Worm (Caenorhabditis elegans): Measurements from ENCODE around the gene T12D8.5.

Gene T12D8.5

ce11 chrIII:13648540-13648939 is 22.0 kb upstream of the T12D8.5 start:
- no peak for TF ChIP-seq cnd-1 (tag; optimal IDR thresholded peaks at IDR 0.05)
- TF ChIP-seq nhr-76 (tag; optimal IDR thresholded peaks at IDR 0.05), result no peak
- no peak for TF ChIP-seq hlh-1 (tag; optimal IDR thresholded peaks at IDR 0.05)
- TF ChIP-seq ces-1 (GFP tag; optimal IDR thresholded peaks at IDR 0.05), result no peak
- no peak for TF ChIP-seq nhr-28 (tag; optimal IDR thresholded peaks at IDR 0.05)
- TF ChIP-seq lin-13 (tag; optimal IDR thresholded peaks at IDR 0.05), result no peak
- no peak for TF ChIP-seq sem-2 (GFP tag; optimal IDR thresholded peaks at IDR 0.05)
- TF ChIP-seq unc-120 (tag; optimal IDR thresholded peaks at IDR 0.05; ENCODE audit: poor library complexity, severe bottlenecking), result no peak

ce11 chrIII:13645885-13646488 is 19.4 kb upstream of the T12D8.5 start:
- TF ChIP-seq lin-32 (GFP tag; optimal IDR thresholded peaks at IDR 0.05) (no peak), drap-1 (GFP tag; optimal IDR thresholded peaks at IDR 0.05) (peak; percentile 3)

- TF ChIP-seq unc-120 (tag; optimal IDR thresholded peaks at IDR 0.05; ENCODE audit: poor library complexity, severe bottlenecking) (no peak), ham-2 (GFP tag; optimal IDR thresholded peaks at IDR 0.05) (no peak), unc-39 (tag; optimal IDR thresholded peaks at IDR 0.05) (no peak), elt-1 (tag; optimal IDR thresholded peaks at IDR 0.05; ENCODE audit: borderline replicate concordance, insufficient read depth) (no peak), mab-5 (tag; optimal IDR thresholded peaks at IDR 0.05) (no peak), bed-3 (GFP tag; optimal IDR thresholded peaks at IDR 0.05) (no peak), M03D4.4 (tag; optimal IDR thresholded peaks at IDR 0.05) (no peak), unc-62 (GFP tag; optimal IDR thresholded peaks at IDR 0.05) (no peak), lin-13 (tag; optimal IDR thresholded peaks at IDR 0.05) (no peak), ceh-43 (GFP tag; optimal IDR thresholded peaks at IDR 0.05) (no peak), lin-32 (GFP tag; optimal IDR thresholded peaks at IDR 0.05) (no peak), hlh-1 (tag; optimal IDR thresholded peaks at IDR 0.05) (no peak), zip-8 (tag; optimal IDR thresholded peaks at IDR 0.05) (no peak), ces-1 (GFP tag; optimal IDR thresholded peaks at IDR 0.05) (no peak), drap-1 (GFP tag; optimal IDR thresholded peaks at IDR 0.05) (no peak), ceh-39 (tag; optimal IDR thresholded peaks at IDR 0.05) (no peak), nhr-28 (tag; optimal IDR thresholded peaks at IDR 0.05) (no peak)
These were observed 17.7 kb upstream of the T12D8.5 start for ce11 chrIII:13644279-13644678.

ce11 chrIII:13643534-13643933 is 16.9 kb upstream of the T12D8.5 start, which contains the start of the genes drr-2 and set-16:
Gene drr-2, minus strand, starts transcription at chrIII:13643570.
Gene set-16, plus strand, starts transcription at chrIII:13643916.
- TF ChIP-seq ceh-43 (GFP tag; optimal IDR thresholded peaks at IDR 0.05) (peak; percentile 2), sptf-1 (tag; optimal IDR thresholded peaks at IDR 0.05) (peak; percentile 89), hlh-1 (tag; optimal IDR thresholded peaks at IDR 0.05) (peak; percentile 83), unc-62 (GFP tag; optimal IDR thresholded peaks at IDR 0.05) (peak; percentile 92), zip-8 (tag; optimal IDR thresholded peaks at IDR 0.05) (no peak), lsy-2 (tag; optimal IDR thresholded peaks at IDR 0.05) (peak; percentile 90), nhr-28 (tag; optimal IDR thresholded peaks at IDR 0.05) (peak; percentile 21), unc-39 (tag; optimal IDR thresholded peaks at IDR 0.05) (no peak), nhr-2 (tag; optimal IDR thresholded peaks at IDR 0.05) (peak; percentile 76), mep-1 (tag; optimal IDR thresholded peaks at IDR 0.05) (peak; percentile 98), lin-13 (tag; optimal IDR thresholded peaks at IDR 0.05) (peak; percentile 98), pha-4 (tag; optimal IDR thresholded peaks at IDR 0.05) (peak; percentile 99), snpc-4 (tag; optimal IDR thresholded peaks at IDR 0.05) (no peak), ceh-39 (tag; optimal IDR thresholded peaks at IDR 0.05) (peak; percentile 98), ces-1 (GFP tag; optimal IDR thresholded peaks at IDR 0.05) (peak; percentile 100), nhr-237 (tag; optimal IDR thresholded peaks at IDR 0.05) (peak; percentile 98), ham-2 (GFP tag; optimal IDR thresholded peaks at IDR 0.05) (peak; percentile 66), tbx-8 (GFP tag; optimal IDR thresholded peaks at IDR 0.05) (peak; percentile 70), drap-1 (GFP tag; optimal IDR thresholded peaks at IDR 0.05) (peak; percentile 77), nhr-76 (tag; optimal IDR thresholded peaks at IDR 0.05) (peak; percentile 16), elt-3 (tag; optimal IDR thresholded peaks at IDR 0.05) (peak; percentile 83), lin-32 (GFP tag; optimal IDR thresholded peaks at IDR 0.05) (peak; percentile 13), ceh-83 (GFP tag; optimal IDR thresholded peaks at IDR 0.05) (no peak), sem-2 (GFP tag; optimal IDR thresholded peaks at IDR 0.05) (no peak), cnd-1 (tag; optimal IDR thresholded peaks at IDR 0.05) (peak; percentile 85), nhr-12 (tag; optimal IDR thresholded peaks at IDR 0.05) (no peak), M03D4.4 (tag; optimal IDR thresholded peaks at IDR 0.05) (peak; percentile 62), blmp-1 (tag; optimal IDR thresholded peaks at IDR 0.05) (peak; percentile 48), unc-120 (tag; optimal IDR thresholded peaks at IDR 0.05; ENCODE audit: poor library complexity, severe bottlenecking) (peak; percentile 96), mls-2 (tag; optimal IDR thresholded peaks at IDR 0.05) (peak; percentile 39), bed-3 (GFP tag; optimal IDR thresholded peaks at IDR 0.05) (peak; percentile 14), mab-5 (tag; optimal IDR thresholded peaks at IDR 0.05) (peak; percentile 78), elt-1 (tag; optimal IDR thresholded peaks at IDR 0.05; ENCODE audit: borderline replicate concordance, insufficient read depth) (peak; percentile 7), flh-1 (GFP tag; optimal IDR thresholded peaks at IDR 0.05) (no peak), ztf-11 (tag; optimal IDR thresholded peaks at IDR 0.05) (peak; percentile 87)
